Worm (Caenorhabditis elegans) whole organism, mixed stage, embryonic: ENCODE results near the gene atp-2.

Experiments
- M03D4.4 ChIP-seq: sonication (generic microtip); optimal IDR thresholded peaks from 2 replicates; lab custom pipeline; 2017; ENCODE audit warnings: mild to moderate bottlenecking, missing genetic modification characterization, missing compliant biosample characterization
- lin-13 ChIP-seq: fragments of 150-350 bp; optimal IDR thresholded peaks from 2 replicates; lab custom pipeline; 2014; ENCODE audit warnings: missing biosample characterization, missing genetic modification characterization
- mab-5 ChIP-seq: fragments of 150-350 bp; optimal IDR thresholded peaks from 2 replicates; lab custom pipeline; 2014; ENCODE audit warnings: missing biosample characterization, missing genetic modification characterization
- mep-1 ChIP-seq: fragments of 150-350 bp; optimal IDR thresholded peaks from 2 replicates; lab custom pipeline; 2017; ENCODE audit warnings: missing biosample characterization, missing genetic modification reagents, missing genetic modification characterization, inconsistent platforms
- pha-4 ChIP-seq: fragments of 150-350 bp; optimal IDR thresholded peaks from 2 replicates; lab custom pipeline; 2018; ENCODE audit warnings: missing biosample characterization, missing genetic modification reagents, missing genetic modification characterization
- snpc-4 ChIP-seq: fragments of 150-350 bp; optimal IDR thresholded peaks from 2 replicates; lab custom pipeline; 2014; ENCODE audit warnings: missing biosample characterization, missing genetic modification characterization
- tbx-8 ChIP-seq: fragments of 200-800 bp; sonication (Bioruptor generic); optimal IDR thresholded peaks from 2 replicates; lab custom pipeline; 2018; ENCODE audit warnings: mild to moderate bottlenecking, missing genetic modification characterization, moderate library complexity, missing compliant biosample characterization
- unc-39 ChIP-seq: fragments of 150-350 bp; optimal IDR thresholded peaks from 2 replicates; lab custom pipeline; 2014; ENCODE audit warnings: missing biosample characterization, missing genetic modification characterization
- unc-62 ChIP-seq: fragments of 150-350 bp; optimal IDR thresholded peaks from 2 replicates; lab custom pipeline; 2014; ENCODE audit warnings: missing biosample characterization, missing genetic modification reagents, missing genetic modification characterization
- zip-8 ChIP-seq: fragments of 150-350 bp; optimal IDR thresholded peaks from 2 replicates; lab custom pipeline; 2014; ENCODE audit warnings: missing biosample characterization, missing genetic modification characterization
- ztf-11 ChIP-seq: fragments of 150-350 bp; optimal IDR thresholded peaks from 2 replicates; lab custom pipeline; 2014; ENCODE audit warnings: missing biosample characterization, missing genetic modification characterization

- TF ChIP-seq tbx-8: no peak
- TF ChIP-seq mep-1 (tag; lab: Kevin White, UChicago): no peak
- TF ChIP-seq ztf-11 (tag; lab: Kevin White, UChicago): no peak
- TF ChIP-seq unc-62: no peak
- no peak for TF ChIP-seq unc-39 (tag; lab: Kevin White, UChicago)
- no peak for TF ChIP-seq M03D4.4 (tag; lab: Kevin White, UChicago)
- no peak for TF ChIP-seq pha-4 (tag; lab: Kevin White, UChicago)
- no peak for TF ChIP-seq snpc-4 (tag; lab: Kevin White, UChicago)
- no peak for TF ChIP-seq mab-5
- TF ChIP-seq lin-13 (tag; lab: Kevin White, UChicago): no peak
- TF ChIP-seq zip-8 (tag; lab: Kevin White, UChicago): no peak
These were observed 37.5 kb upstream of the atp-2 start, which contains the start of gene hira-1 for ce11 chrIII:5190671-5191174.
